Worm (Caenorhabditis elegans) whole organism, late embryonic: ENCODE results near the gene C43H6.4.

Source experiments
- K09A11.1 ChIP-seq: sonication (generic microtip); optimal IDR thresholded peaks from 2 replicates; lab custom pipeline; 2017; ENCODE audit warnings: antibody characterized with exemption, mild to moderate bottlenecking, missing genetic modification characterization, missing compliant biosample characterization; ENCODE audit not compliant: insufficient read depth
- ama-1 ChIP-seq: fragments of 150-350 bp; optimal IDR thresholded peaks from 2 replicates; lab custom pipeline; 2014
- ceh-31 ChIP-seq: sonication (generic microtip); optimal IDR thresholded peaks from 2 replicates; lab custom pipeline; 2016; ENCODE audit warnings: missing genetic modification characterization, missing compliant biosample characterization
- ceh-34 ChIP-seq: sonication (generic microtip); optimal IDR thresholded peaks from 2 replicates; lab custom pipeline; 2016; ENCODE audit warnings: mild to moderate bottlenecking, missing genetic modification characterization, missing compliant biosample characterization
- ceh-45 ChIP-seq: fragments of 200-800 bp; sonication (Bioruptor generic); IDR thresholded peaks from 2 replicates; pipeline ENCODE4 v1.3.6; 2022; ENCODE audit warnings: missing genetic modification reagents, missing genetic modification characterization, missing compliant biosample characterization
- nfya-1 ChIP-seq: sonication (generic microtip); optimal IDR thresholded peaks from 2 replicates; lab custom pipeline; 2017; ENCODE audit warnings: missing genetic modification characterization, mild to moderate bottlenecking, missing compliant biosample characterization, antibody characterized with exemption, moderate library complexity

DNA sequence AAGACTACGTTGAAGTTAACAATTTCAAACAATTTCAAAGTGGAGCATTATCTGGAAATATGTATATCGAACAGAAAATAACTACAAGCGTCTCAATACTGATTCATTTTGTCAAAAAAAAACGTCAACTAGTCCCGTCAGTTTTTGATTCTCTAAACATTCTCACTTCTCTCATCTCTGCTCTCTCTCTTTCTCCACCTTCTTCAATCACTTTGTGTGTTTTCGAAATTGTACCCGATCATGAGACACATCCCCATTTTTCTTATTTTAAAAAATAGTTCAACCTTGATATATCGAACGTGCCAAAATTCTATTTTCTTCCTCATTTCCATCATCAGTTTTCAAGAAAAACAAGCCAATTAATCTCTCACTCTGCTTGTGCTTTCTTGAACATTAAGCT is 23.0 kb upstream of the C43H6.4 start:
- TF ChIP-seq K09A11.1 (tag; lab: Kevin White, UChicago) (no peak), ceh-34 (tag; lab: Kevin White, UChicago) (no peak), ceh-31 (no peak), ama-1 (lab: Kevin White, UChicago) (no peak), ceh-45 (GFP tag; lab: Robert Waterston, UW) (no peak), nfya-1 (tag; lab: Kevin White, UChicago) (no peak)
